Fruit fly (Drosophila melanogaster): Measurements from ENCODE around the gene osa.
A peak's percentile ranks its signal among the peaks of the same experiment; 100 is the strongest.

osa gene

dm6 chr3R:17667987-17668386 lies 50.2 kb downstream of the osa start (continued):
- TF ChIP-seq dpn (GFP tag; optimal IDR thresholded peaks at IDR 0.05) (no peak), rib (GFP tag; IDR thresholded peaks at IDR 0.05) (no peak), Jarid2 (GFP tag; optimal IDR thresholded peaks at IDR 0.05) (no peak), CG2875 (GFP tag; optimal IDR thresholded peaks at IDR 0.05) (no peak), CG4404 (GFP tag; IDR thresholded peaks at IDR 0.05) (no peak)

- TF ChIP-seq Ets65A (GFP tag) (peak; percentile 70), CG17186 (GFP tag; optimal IDR thresholded peaks at IDR 0.05) (no peak)
Observed at dm6 chr3R:17667279-17667678, 50.9 kb downstream of the osa start, which contains the start of gene CG45045. Gene CG45045, plus strand, starts transcription at chr3R:17667572.

- TF ChIP-seq HLHmδ (GFP tag; optimal IDR thresholded peaks at IDR 0.05) (no peak), CG16863 (GFP tag; optimal IDR thresholded peaks at IDR 0.05) (no peak), Nf-YC (tag; optimal IDR thresholded peaks at IDR 0.05) (peak; percentile 8), Ets65A (GFP tag) (peak; percentile 78), phol (tag; optimal IDR thresholded peaks at IDR 0.05) (peak; percentile 54)
Observed at dm6 chr3R:17666797-17667156, 51.4 kb downstream of the osa start.

- TF ChIP-seq Nf-YC (tag; optimal IDR thresholded peaks at IDR 0.05) (peak; percentile 95), CG15073 (GFP tag; optimal IDR thresholded peaks at IDR 0.05) (no peak), CG4360 (GFP tag; IDR thresholded peaks at IDR 0.05) (peak; percentile 84; the same call in 1 of the 2 replicates), mirr (GFP tag; optimal IDR thresholded peaks at IDR 0.05) (no peak), Gug (GFP tag; IDR thresholded peaks at IDR 0.05) (no peak), yki (optimal IDR thresholded peaks at IDR 0.05) (peak; percentile 72), CG8924 (tag; optimal IDR thresholded peaks at IDR 0.05) (peak; percentile 19), scrt (GFP tag; optimal IDR thresholded peaks at IDR 0.05) (peak; percentile 93), CG10462 (GFP tag; optimal IDR thresholded peaks at IDR 0.05) (peak; percentile 55), Trl (optimal IDR thresholded peaks at IDR 0.05) (peak; percentile 69 to 82), Trl (GFP tag; optimal IDR thresholded peaks at IDR 0.05) (no peak), Nf-YB (GFP tag; optimal IDR thresholded peaks at IDR 0.05) (peak; percentile 95), NFAT (GFP tag; IDR thresholded peaks at IDR 0.05) (no peak), ewg (GFP tag; optimal IDR thresholded peaks at IDR 0.05) (peak; percentile 49), CG1832 (GFP tag; optimal IDR thresholded peaks at IDR 0.05) (peak; percentile 33), Deaf1 (tag; optimal IDR thresholded peaks at IDR 0.05) (peak; percentile 84), ems (GFP tag; optimal IDR thresholded peaks at IDR 0.05) (no peak), pros (GFP tag; optimal IDR thresholded peaks at IDR 0.05) (peak; percentile 32), cg (GFP tag; optimal IDR thresholded peaks at IDR 0.05) (peak; percentile 41), Blimp-1 (GFP tag; optimal IDR thresholded peaks at IDR 0.05) (no peak), sqz (GFP tag; optimal IDR thresholded peaks at IDR 0.05) (peak; percentile 27)
Observed at dm6 chr3R:17666061-17666796, 51.9 kb downstream of the osa start.

dm6 chr3R:17656923-17657322 lies 61.2 kb downstream of the osa start:
- TF ChIP-seq CG7963 (GFP tag; IDR thresholded peaks at IDR 0.05; ENCODE audit: partially characterized antibody) (0 out of 3 replicates have a peak, but pooled peaks have one; percentile 17), CG32532 (GFP tag; IDR thresholded peaks at IDR 0.05) (no peak), Opbp (GFP tag; IDR thresholded peaks at IDR 0.05; ENCODE audit: partially characterized antibody) (0 out of 3 replicates have a peak, but pooled peaks have one; percentile 13), emc (GFP tag; optimal IDR thresholded peaks at IDR 0.05) (no peak), Gsc (GFP tag; IDR thresholded peaks at IDR 0.05) (no peak), Side (GFP tag; optimal IDR thresholded peaks at IDR 0.05) (no peak), CG4404 (GFP tag; IDR thresholded peaks at IDR 0.05) (no peak), C15 (GFP tag; IDR thresholded peaks at IDR 0.05) (no peak), Abd-B (GFP tag; optimal IDR thresholded peaks at IDR 0.05) (no peak), Hr51 (GFP tag; optimal IDR thresholded peaks at IDR 0.05) (no peak), nerfin-2 (GFP tag; IDR thresholded peaks at IDR 0.05; ENCODE audit: partially characterized antibody) (0 out of 2 replicates have a peak, but pooled peaks have one; percentile 27), CG17568 (GFP tag; optimal IDR thresholded peaks at IDR 0.05) (no peak), ato (GFP tag; IDR thresholded peaks at IDR 0.05; ENCODE audit: partially characterized antibody) (0 out of 2 replicates have a peak, but pooled peaks have one; percentile 12), CG16813 (GFP tag; IDR thresholded peaks at IDR 0.05; ENCODE audit: partially characterized antibody) (peak; percentile 47; the same call in 1 of the 3 replicates)
